Worm (Caenorhabditis elegans) whole organism, L4 larva: ENCODE data around the gene cal-5.

Experiments
- F10B5.3 ChIP-seq: sonication (generic microtip); optimal IDR thresholded peaks from 2 replicates; lab custom pipeline; 2016; ENCODE audit warnings: mild to moderate bottlenecking, missing genetic modification characterization, missing compliant biosample characterization
- F44E2.7 ChIP-seq: fragments of 200-800 bp; sonication (Bioruptor generic); IDR thresholded peaks from 2 replicates; pipeline ENCODE4 v2.1.2; 2022; ENCODE audit warnings: missing genetic modification characterization, missing compliant biosample characterization
- R02D3.7 ChIP-seq: fragments of 150-350 bp; sonication (generic microtip); optimal IDR thresholded peaks from 3 replicates; lab custom pipeline; 2014; ENCODE audit warnings: missing biosample characterization, missing genetic modification characterization
- aha-1 ChIP-seq: fragments of 150-350 bp; peaks from one replicate; lab custom pipeline; 2014; ENCODE audit warnings: missing biosample characterization, missing genetic modification characterization
- ama-1 ChIP-seq: fragments of 150-350 bp; optimal IDR thresholded peaks from 2 replicates; lab custom pipeline; 2014; ENCODE audit warnings: inconsistent platforms, mixed read lengths
- ceh-44 ChIP-seq: fragments of 200-800 bp; sonication (Bioruptor generic); IDR thresholded peaks from 2 replicates; pipeline ENCODE4 v1.3.6; 2022; ENCODE audit warnings: missing genetic modification reagents, missing genetic modification characterization, missing compliant biosample characterization
- ceh-82 ChIP-seq: sonication (generic microtip); optimal IDR thresholded peaks from 2 replicates; lab custom pipeline; 2017; ENCODE audit warnings: missing biosample characterization, missing genetic modification characterization
- daf-16 ChIP-seq, 3 experiments: sonication (generic microtip); optimal IDR thresholded peaks; 2 replicates each; lab custom pipeline; 2016 to 2017; ENCODE audit warnings: missing genetic modification characterization in 3 of 3, missing genetic modification reagents in 3 of 3, mild to moderate bottlenecking in 2 of 3, missing compliant biosample characterization in 2 of 3, missing biosample characterization in 1 of 3, moderate library complexity in 1 of 3
- daf-19 ChIP-seq: fragments of 200-800 bp; sonication (Bioruptor generic); conservative IDR thresholded peaks from 2 replicates; pipeline ENCODE4 v1.3.6; 2022; ENCODE audit warnings: missing genetic modification characterization, missing compliant biosample characterization
- daf-8 ChIP-seq: fragments of 200-800 bp; sonication (Bioruptor generic); IDR thresholded peaks from 2 replicates; pipeline ENCODE4 v1.3.6; 2022; ENCODE audit warnings: missing genetic modification characterization, missing compliant biosample characterization
- dmd-6 ChIP-seq: fragments of 200-800 bp; sonication (Bioruptor generic); IDR thresholded peaks from 2 replicates; pipeline ENCODE4 v1.3.6; 2022; ENCODE audit warnings: missing genetic modification reagents, missing genetic modification characterization, missing compliant biosample characterization
- dmd-8 ChIP-seq: fragments of 200-800 bp; sonication (Bioruptor generic); IDR thresholded peaks from 2 replicates; pipeline ENCODE4 v1.3.6; 2022; ENCODE audit warnings: missing genetic modification characterization, missing compliant biosample characterization
- dmd-9 ChIP-seq: fragments of 200-800 bp; sonication (Bioruptor generic); IDR thresholded peaks from 2 replicates; pipeline ENCODE4 v1.3.6; 2022; ENCODE audit warnings: missing genetic modification reagents, missing genetic modification characterization, missing compliant biosample characterization
- dve-1 ChIP-seq: sonication (generic microtip); optimal IDR thresholded peaks from 2 replicates; lab custom pipeline; 2017; ENCODE audit warnings: antibody characterized with exemption, mild to moderate bottlenecking, missing genetic modification characterization, missing compliant biosample characterization; ENCODE audit not compliant: insufficient read depth
- fkh-10 ChIP-seq: fragments of 150-350 bp; optimal IDR thresholded peaks from 2 replicates; lab custom pipeline; 2014; ENCODE audit warnings: missing biosample characterization, missing genetic modification reagents, missing genetic modification characterization
- gei-8 ChIP-seq: fragments of 200-800 bp; sonication (Bioruptor generic); optimal IDR thresholded peaks from 2 replicates; lab custom pipeline; 2018; ENCODE audit warnings: mild to moderate bottlenecking, missing genetic modification characterization, missing compliant biosample characterization
- hlh-11 ChIP-seq: fragments of 200-800 bp; sonication (Bioruptor generic); optimal IDR thresholded peaks from 2 replicates; lab custom pipeline; 2018; ENCODE audit warnings: mild to moderate bottlenecking, missing genetic modification characterization, missing compliant biosample characterization
- hlh-30 ChIP-seq: sonication (generic microtip); optimal IDR thresholded peaks from 2 replicates; lab custom pipeline; 2017; ENCODE audit warnings: antibody characterized with exemption, mild to moderate bottlenecking, missing genetic modification characterization, missing compliant biosample characterization; ENCODE audit not compliant: insufficient read depth
- jun-1 ChIP-seq: fragments of 150-350 bp; optimal IDR thresholded peaks from 2 replicates; lab custom pipeline; 2014; ENCODE audit warnings: missing biosample characterization, missing genetic modification reagents, missing genetic modification characterization
- lim-7 ChIP-seq: fragments of 200-800 bp; sonication (Bioruptor generic); IDR thresholded peaks from 2 replicates; pipeline ENCODE4 v1.3.6; 2022; ENCODE audit warnings: missing genetic modification characterization, missing compliant biosample characterization
- lin-38 ChIP-seq: fragments of 200-800 bp; sonication (Bioruptor generic); IDR thresholded peaks from 2 replicates; pipeline ENCODE4 v1.3.6; 2022; ENCODE audit warnings: missing genetic modification reagents, missing genetic modification characterization, missing compliant biosample characterization
- lsy-2 ChIP-seq, 2 experiments: fragments of 150-350 bp in 1 of 2; sonication (generic microtip) in 1 of 2; optimal IDR thresholded peaks; 2 replicates each; lab custom pipeline; 2014 to 2017; ENCODE audit warnings: missing biosample characterization in 2 of 2, missing genetic modification characterization in 2 of 2
- mep-1 ChIP-seq: fragments of 150-350 bp; sonication (generic microtip); optimal IDR thresholded peaks from 3 replicates; lab custom pipeline; 2014; ENCODE audit warnings: missing biosample characterization, missing genetic modification characterization
- mes-2 ChIP-seq: sonication (generic microtip); optimal IDR thresholded peaks from 2 replicates; lab custom pipeline; 2016; ENCODE audit warnings: missing genotype, mild to moderate bottlenecking, missing genetic modification characterization, missing compliant biosample characterization; ENCODE audit not compliant: poor library complexity, severe bottlenecking
- mxl-2 ChIP-seq: fragments of 200-800 bp; sonication (Bioruptor generic); conservative IDR thresholded peaks from 2 replicates; pipeline ENCODE4 v1.3.6; 2022; ENCODE audit warnings: missing genetic modification reagents, missing genetic modification characterization, missing compliant biosample characterization
- nhr-10 ChIP-seq: fragments of 150-350 bp; optimal IDR thresholded peaks from 2 replicates; lab custom pipeline; 2014; ENCODE audit warnings: missing biosample characterization, missing genetic modification characterization
- nhr-111 ChIP-seq: fragments of 200-800 bp; sonication (Bioruptor generic); optimal IDR thresholded peaks from 2 replicates; lab custom pipeline; 2018; ENCODE audit warnings: mild to moderate bottlenecking, missing genetic modification characterization, missing compliant biosample characterization
- nhr-25 ChIP-seq: sonication (generic microtip); optimal IDR thresholded peaks from 2 replicates; lab custom pipeline; 2017; ENCODE audit warnings: missing genetic modification characterization, mild to moderate bottlenecking, missing compliant biosample characterization, antibody characterized with exemption, moderate library complexity, borderline replicate concordance; ENCODE audit not compliant: insufficient read depth
- nhr-48 ChIP-seq: sonication (generic microtip); optimal IDR thresholded peaks from 2 replicates; lab custom pipeline; 2016; ENCODE audit warnings: mild to moderate bottlenecking, missing genetic modification characterization, missing compliant biosample characterization
- nhr-77 ChIP-seq: fragments of 150-350 bp; optimal IDR thresholded peaks from 2 replicates; lab custom pipeline; 2014; ENCODE audit warnings: missing biosample characterization, missing genetic modification characterization
- php-3 ChIP-seq: fragments of 200-800 bp; sonication (Bioruptor generic); IDR thresholded peaks from 2 replicates; pipeline ENCODE4 v1.3.6; 2022; ENCODE audit warnings: missing genetic modification reagents, missing genetic modification characterization, missing compliant biosample characterization
- saeg-2 ChIP-seq: fragments of 200-800 bp; sonication (Bioruptor generic); IDR thresholded peaks from 2 replicates; pipeline ENCODE4 v1.3.6; 2022; ENCODE audit warnings: missing genetic modification reagents, missing genetic modification characterization, missing compliant biosample characterization
- skn-1 ChIP-seq: fragments of 150-350 bp; optimal IDR thresholded peaks from 2 replicates; lab custom pipeline; 2014; ENCODE audit warnings: missing biosample characterization, missing genetic modification characterization
- spr-3 ChIP-seq: fragments of 200-800 bp; sonication (Bioruptor generic); optimal IDR thresholded peaks from 2 replicates; lab custom pipeline; 2018; ENCODE audit warnings: mild to moderate bottlenecking, missing genetic modification characterization, missing compliant biosample characterization
- unc-39 ChIP-seq: sonication (generic microtip); optimal IDR thresholded peaks from 2 replicates; lab custom pipeline; 2017; ENCODE audit warnings: missing biosample characterization, missing genetic modification characterization
- unc-62 ChIP-seq, 3 experiments: fragments of 150-350 bp in 1 of 3; sonication (generic microtip); optimal IDR thresholded peaks in 2 of 3; peaks in 1 of 3; 1 replicate in 1 of 3; 2 replicates in 2 of 3; lab custom pipeline; 2014 to 2017; ENCODE audit warnings: missing biosample characterization in 3 of 3, missing genetic modification characterization in 3 of 3, missing genetic modification reagents in 3 of 3, missing genotype in 1 of 3
- zag-1 ChIP-seq: fragments of 150-350 bp; optimal IDR thresholded peaks from 2 replicates; lab custom pipeline; 2014; ENCODE audit warnings: missing biosample characterization, missing genetic modification characterization
- ztf-11 ChIP-seq: fragments of 150-350 bp; optimal IDR thresholded peaks from 2 replicates; lab custom pipeline; 2014; ENCODE audit warnings: missing biosample characterization, missing genetic modification characterization
- ztf-7 ChIP-seq: fragments of 150-350 bp; optimal IDR thresholded peaks from 2 replicates; lab custom pipeline; 2014; ENCODE audit warnings: missing biosample characterization, missing genetic modification characterization

Gene cal-5

ce11 chrX:5098935-5099334, 21.2 kb upstream of the cal-5 start:
- TF ChIP-seq gei-8 (GFP tag; lab: Kevin White, UChicago) (no peak), aha-1 (peak; percentile 66)

ce11 chrX:5096967-5097366, 19.2 kb upstream of the cal-5 start, which contains the start of gene acn-1:
TSS of gene acn-1 (minus strand) at chrX:5097067.
- TF ChIP-seq mes-2 (tag; lab: Kevin White, UChicago) (no peak), hlh-11 (no peak), unc-62 (GFP tag; optimal IDR thresholded peaks at IDR 0.05 in 1 of 2; lab: Kevin White, UChicago) (peak in 1 of 2 experiments; percentile 37), unc-62 (tag; optimal IDR thresholded peaks at IDR 0.05; lab: Kevin White, UChicago) (no peak)

ce11 chrX:5093997-5094396, 16.2 kb upstream of the cal-5 start:
- no peak for TF ChIP-seq nhr-77 (tag; lab: Kevin White, UChicago)
- TF ChIP-seq dmd-6 (GFP tag; lab: Robert Waterston, UW), result peak; percentile 50

ce11 chrX:5087366-5087891, 9.7 kb upstream of the cal-5 start, which contains the start of gene pnk-4:
TSS of gene pnk-4 (plus strand) at chrX:5087841.
- TF ChIP-seq aha-1 (peak; percentile 95), dmd-8 (GFP tag; lab: Robert Waterston, UW) (no peak), skn-1 (no peak), hlh-11 (peak; percentile 1), mxl-2 (no peak), fkh-10 (no peak), dmd-6 (GFP tag; lab: Robert Waterston, UW) (0 out of 2 replicates have a peak, but pooled peaks have one; percentile 7), jun-1 (tag; lab: Kevin White, UChicago) (no peak), php-3 (GFP tag; lab: Robert Waterston, UW) (no peak), dve-1 (tag; lab: Kevin White, UChicago) (peak; percentile 18), F10B5.3 (no peak), nhr-10 (tag; lab: Kevin White, UChicago) (no peak), lim-7 (no peak), daf-19 (no peak)

- TF ChIP-seq hlh-30 (tag; lab: Kevin White, UChicago) (peak; percentile 12), mep-1 (tag; lab: Kevin White, UChicago) (peak; percentile 24), daf-16 (GFP tag; optimal IDR thresholded peaks at IDR 0.05; lab: Kevin White, UChicago) (peak in 1 of 2 experiments; percentile 23), daf-16 (tag; optimal IDR thresholded peaks at IDR 0.05; lab: Kevin White, UChicago) (peak; percentile 94), lsy-2 (tag; optimal IDR thresholded peaks at IDR 0.05; lab: Kevin White, UChicago) (peak in 1 of 2 experiments; percentile 27), dve-1 (tag; lab: Kevin White, UChicago) (peak; percentile 28), unc-62 (GFP tag; optimal IDR thresholded peaks at IDR 0.05 in 1 of 2; lab: Kevin White, UChicago) (peak in 1 of 2 experiments; percentile 35), unc-62 (tag; optimal IDR thresholded peaks at IDR 0.05; lab: Kevin White, UChicago) (no peak), unc-39 (tag; lab: Kevin White, UChicago) (no peak), ama-1 (lab: Kevin White, UChicago) (no peak), dmd-9 (GFP tag; lab: Robert Waterston, UW) (no peak)
- TF ChIP-seq, all 104 proteins: peak for 6
Observed at ce11 chrX:5086212-5086611, 8.5 kb upstream of the cal-5 start.

- TF ChIP-seq R02D3.7 (tag; lab: Kevin White, UChicago) (peak; percentile 20), ztf-7 (peak; percentile 87), mxl-2 (peak; percentile 86), F44E2.7 (GFP tag; lab: Robert Waterston, UW) (peak; percentile 74; the same call in 1 of the 2 replicates), ceh-82 (no peak), nhr-48 (tag; lab: Kevin White, UChicago) (peak; percentile 87), zag-1 (tag; lab: Kevin White, UChicago) (no peak), saeg-2 (GFP tag; lab: Robert Waterston, UW) (peak; percentile 91), lim-7 (peak; percentile 93), ceh-44 (GFP tag; lab: Robert Waterston, UW) (peak; percentile 60; the same call in 1 of the 2 replicates), daf-8 (GFP tag; lab: Robert Waterston, UW) (no peak), F10B5.3 (peak; percentile 63), unc-62 (GFP tag; optimal IDR thresholded peaks at IDR 0.05 in 1 of 2; lab: Kevin White, UChicago) (peak in 1 of 2 experiments; percentile 99), unc-62 (tag; optimal IDR thresholded peaks at IDR 0.05; lab: Kevin White, UChicago) (no peak), nhr-25 (peak; percentile 79), lin-38 (GFP tag; lab: Robert Waterston, UW) (peak; percentile 81), nhr-111 (GFP tag; lab: Kevin White, UChicago) (peak; percentile 91), spr-3 (peak; percentile 72), ztf-11 (no peak)
Observed at ce11 chrX:5085465-5085864, 7.7 kb upstream of the cal-5 start.
